Worm (Caenorhabditis elegans) whole organism, late embryonic: ENCODE data around the gene srd-68.

Experiments
- C08G9.2 ChIP-seq: sonication (generic microtip); optimal IDR thresholded peaks from 2 replicates; lab custom pipeline; 2016; ENCODE audit warnings: mild to moderate bottlenecking, missing genetic modification characterization, moderate library complexity, missing compliant biosample characterization
- F13H6.1 ChIP-seq: sonication (generic microtip); optimal IDR thresholded peaks from 2 replicates; lab custom pipeline; 2016; ENCODE audit warnings: missing genetic modification characterization, missing compliant biosample characterization
- Y22D7AL.16 ChIP-seq: sonication (generic microtip); optimal IDR thresholded peaks from 2 replicates; lab custom pipeline; 2016; ENCODE audit warnings: missing genetic modification characterization, missing compliant biosample characterization
- ama-1 ChIP-seq: fragments of 150-350 bp; optimal IDR thresholded peaks from 2 replicates; lab custom pipeline; 2014
- ets-4 ChIP-seq: sonication (generic microtip); optimal IDR thresholded peaks from 2 replicates; lab custom pipeline; 2016; ENCODE audit warnings: missing genetic modification characterization, missing compliant biosample characterization
- fax-1 ChIP-seq: sonication (generic microtip); optimal IDR thresholded peaks from 2 replicates; lab custom pipeline; 2016; ENCODE audit warnings: missing genotype, missing genetic modification characterization, missing compliant biosample characterization
- fkh-10 ChIP-seq: fragments of 150-350 bp; optimal IDR thresholded peaks from 2 replicates; lab custom pipeline; 2014; ENCODE audit warnings: missing biosample characterization, missing genetic modification reagents, missing genetic modification characterization
- nhr-232 ChIP-seq: sonication (generic microtip); optimal IDR thresholded peaks from 2 replicates; lab custom pipeline; 2016; ENCODE audit warnings: missing genetic modification characterization, missing compliant biosample characterization
- odd-2 ChIP-seq: sonication (generic microtip); optimal IDR thresholded peaks from 2 replicates; lab custom pipeline; 2017; ENCODE audit warnings: antibody characterized with exemption, mild to moderate bottlenecking, missing genetic modification characterization, missing compliant biosample characterization
- rnt-1 ChIP-seq: sonication (generic microtip); optimal IDR thresholded peaks from 2 replicates; lab custom pipeline; 2016; ENCODE audit warnings: missing genetic modification characterization, missing compliant biosample characterization
- tbx-2 ChIP-seq: sonication (generic microtip); optimal IDR thresholded peaks from 2 replicates; lab custom pipeline; 2016; ENCODE audit warnings: missing genetic modification characterization, missing compliant biosample characterization
- unc-86 ChIP-seq: sonication (generic microtip); optimal IDR thresholded peaks from 2 replicates; lab custom pipeline; 2016; ENCODE audit warnings: missing genetic modification characterization, missing compliant biosample characterization

DNA sequence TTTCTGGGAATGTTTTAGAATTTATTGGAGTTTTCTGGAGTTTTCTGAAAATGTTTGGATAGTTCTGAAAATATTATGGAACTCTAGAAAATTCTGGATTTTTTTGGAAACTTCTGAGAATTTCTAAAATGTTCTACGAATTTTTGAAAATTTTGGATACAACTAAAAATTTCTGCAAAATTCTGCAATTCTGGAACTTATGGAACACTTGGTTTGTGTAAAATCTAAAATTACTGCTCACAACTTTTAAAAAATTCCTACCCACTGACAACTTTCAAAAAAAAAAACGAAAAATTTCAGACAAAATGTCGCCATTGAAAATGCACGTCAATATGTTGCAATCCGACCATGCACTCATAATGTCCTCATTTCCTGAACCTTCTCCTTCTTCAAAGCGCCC is 2.0 kb upstream of the srd-68 start, which contains the start of gene nhr-262:
- no peak for TF ChIP-seq C08G9.2 (tag; lab: Kevin White, UChicago)
- no peak for TF ChIP-seq rnt-1
- no peak for TF ChIP-seq fkh-10 (GFP tag; lab: Kevin White, UChicago)
- no peak for TF ChIP-seq ets-4 (tag; lab: Kevin White, UChicago)
- TF ChIP-seq fax-1: no peak
- TF ChIP-seq Y22D7AL.16 (tag; lab: Kevin White, UChicago): no peak
- TF ChIP-seq odd-2 (tag; lab: Kevin White, UChicago): no peak
- no peak for TF ChIP-seq tbx-2 (tag; lab: Kevin White, UChicago)
- no peak for TF ChIP-seq nhr-232 (tag; lab: Kevin White, UChicago)
- TF ChIP-seq unc-86 (tag; lab: Kevin White, UChicago): no peak
- TF ChIP-seq ama-1 (lab: Kevin White, UChicago): no peak
- TF ChIP-seq F13H6.1 (tag; lab: Kevin White, UChicago): no peak
